Worm (Caenorhabditis elegans) whole organism, young adult: Measurements from ENCODE around the gene cht-6.
A peak's percentile ranks its signal among the peaks of the same experiment; 100 is the strongest.

Source experiments
- B0019.2 ChIP-seq: fragments of 200-800 bp; sonication (Bioruptor generic); conservative IDR thresholded peaks from 2 replicates; pipeline ENCODE4 v1.3.6; 2022; ENCODE audit warnings: missing genetic modification reagents, missing genetic modification characterization, missing compliant biosample characterization
- B0035.1 ChIP-seq: sonication (generic microtip); optimal IDR thresholded peaks from 2 replicates; lab custom pipeline; 2016; ENCODE audit warnings: missing genetic modification characterization, mild to moderate bottlenecking, missing compliant biosample characterization, missing genotype, missing genetic modification reagents
- B0336.3 ChIP-seq: fragments of 200-800 bp; sonication (Bioruptor generic); IDR thresholded peaks from 2 replicates; pipeline ENCODE4 v1.3.6; 2022; ENCODE audit warnings: missing genetic modification characterization, missing compliant biosample characterization
- C06A6.2 ChIP-seq: fragments of 200-800 bp; sonication (Bioruptor generic); conservative IDR thresholded peaks from 2 replicates; pipeline ENCODE4 v1.3.6; 2022; ENCODE audit warnings: missing genetic modification characterization, missing compliant biosample characterization
- D2030.7 ChIP-seq: fragments of 200-800 bp; sonication (Bioruptor generic); IDR thresholded peaks from 2 replicates; pipeline ENCODE4 v1.3.6; 2022; ENCODE audit warnings: missing genetic modification reagents, missing genetic modification characterization, missing compliant biosample characterization
- F10E7.11 ChIP-seq: sonication (generic microtip); optimal IDR thresholded peaks from 2 replicates; lab custom pipeline; 2017; ENCODE audit warnings: mild to moderate bottlenecking, missing genetic modification characterization, moderate library complexity, missing compliant biosample characterization
- F33H1.4 ChIP-seq: fragments of 200-800 bp; sonication (Bioruptor generic); IDR thresholded peaks from 2 replicates; pipeline ENCODE4 v1.3.6; 2022; ENCODE audit warnings: missing genetic modification reagents, missing genetic modification characterization, missing compliant biosample characterization
- F52B5.7 ChIP-seq: sonication (generic microtip); optimal IDR thresholded peaks from 2 replicates; lab custom pipeline; 2016; ENCODE audit warnings: mild to moderate bottlenecking, missing genetic modification characterization, missing compliant biosample characterization
- F57A8.1 ChIP-seq: fragments of 200-800 bp; sonication (Bioruptor generic); optimal IDR thresholded peaks from 2 replicates; lab custom pipeline; 2018; ENCODE audit warnings: mild to moderate bottlenecking, missing genetic modification characterization, moderate library complexity, missing compliant biosample characterization
- K11D2.4 ChIP-seq: fragments of 200-800 bp; sonication (Bioruptor generic); IDR thresholded peaks from 2 replicates; pipeline ENCODE4 v1.3.6; 2022; ENCODE audit warnings: missing genetic modification reagents, missing genetic modification characterization, missing compliant biosample characterization
- Y53G8AR.9 ChIP-seq: fragments of 200-800 bp; sonication (Bioruptor generic); conservative IDR thresholded peaks from 2 replicates; pipeline ENCODE4 v1.3.6; 2022; ENCODE audit warnings: missing genetic modification reagents, missing genetic modification characterization, missing compliant biosample characterization
- Y67H2A.10 ChIP-seq: fragments of 200-800 bp; sonication (Bioruptor generic); conservative IDR thresholded peaks from 2 replicates; pipeline ENCODE4 v1.3.6; 2022; ENCODE audit warnings: missing genetic modification reagents, missing genetic modification characterization, missing compliant biosample characterization
- Y79H2A.3 ChIP-seq: fragments of 200-800 bp; sonication (Bioruptor generic); conservative IDR thresholded peaks from 2 replicates; pipeline ENCODE4 v1.3.6; 2022; ENCODE audit warnings: missing genetic modification reagents, missing genetic modification characterization, missing compliant biosample characterization
- ZK185.1 ChIP-seq: sonication (generic microtip); optimal IDR thresholded peaks from 2 replicates; lab custom pipeline; 2016; ENCODE audit warnings: mild to moderate bottlenecking, missing genetic modification characterization, missing compliant biosample characterization; ENCODE audit not compliant: poor library complexity, severe bottlenecking
- aptf-2 ChIP-seq: fragments of 200-800 bp; sonication (Bioruptor generic); conservative IDR thresholded peaks from 2 replicates; pipeline ENCODE4 v1.3.6; 2022; ENCODE audit warnings: missing genetic modification reagents, missing genetic modification characterization, missing compliant biosample characterization
- bed-2 ChIP-seq: fragments of 200-800 bp; sonication (Bioruptor generic); IDR thresholded peaks from 2 replicates; pipeline ENCODE4 v1.3.6; 2022; ENCODE audit warnings: missing genetic modification reagents, missing genetic modification characterization, missing compliant biosample characterization
- ceh-27 ChIP-seq: fragments of 200-800 bp; sonication (Bioruptor generic); optimal IDR thresholded peaks from 2 replicates; lab custom pipeline; 2018; ENCODE audit warnings: mild to moderate bottlenecking, missing genetic modification characterization, moderate library complexity, missing compliant biosample characterization
- dpff-1 ChIP-seq: sonication (generic microtip); optimal IDR thresholded peaks from 2 replicates; lab custom pipeline; 2017; ENCODE audit warnings: mild to moderate bottlenecking, missing genetic modification characterization, missing compliant biosample characterization
- ekl-4 ChIP-seq: fragments of 200-800 bp; sonication (Bioruptor generic); IDR thresholded peaks from 2 replicates; pipeline ENCODE4 v1.3.6; 2022; ENCODE audit warnings: missing genetic modification reagents, missing genetic modification characterization, missing compliant biosample characterization
- him-1 ChIP-seq: sonication (generic microtip); optimal IDR thresholded peaks from 2 replicates; lab custom pipeline; 2016; ENCODE audit warnings: missing genotype, missing genetic modification reagents, missing genetic modification characterization, missing compliant biosample characterization
- hlh-26 ChIP-seq: fragments of 200-800 bp; sonication (Bioruptor generic); conservative IDR thresholded peaks from 2 replicates; pipeline ENCODE4 v1.3.6; 2022; ENCODE audit warnings: missing genetic modification reagents, missing genetic modification characterization, missing compliant biosample characterization
- lag-1 ChIP-seq: fragments of 200-800 bp; sonication (Bioruptor generic); IDR thresholded peaks from 2 replicates; pipeline ENCODE4 v1.3.6; 2022; ENCODE audit warnings: missing genetic modification reagents, missing genetic modification characterization, missing compliant biosample characterization
- let-526 ChIP-seq: fragments of 200-800 bp; sonication (Bioruptor generic); IDR thresholded peaks from 2 replicates; pipeline ENCODE4 v1.3.6; 2022; ENCODE audit warnings: missing genetic modification reagents, missing genetic modification characterization, missing compliant biosample characterization
- let-607 ChIP-seq, 2 experiments: fragments of 200-800 bp in 1 of 2; sonication (Bioruptor generic) in 1 of 2; sonication (generic microtip) in 1 of 2; optimal IDR thresholded peaks; 2 replicates each; lab custom pipeline; 2016 to 2018; ENCODE audit warnings: mild to moderate bottlenecking in 2 of 2, missing compliant biosample characterization in 2 of 2, missing genetic modification characterization in 2 of 2, moderate library complexity in 2 of 2, missing genotype in 1 of 2
- lin-54 ChIP-seq: fragments of 200-800 bp; sonication (Bioruptor generic); optimal IDR thresholded peaks from 2 replicates; lab custom pipeline; 2018; ENCODE audit warnings: mild to moderate bottlenecking, missing genetic modification characterization, missing compliant biosample characterization
- lsl-1 ChIP-seq: fragments of 200-800 bp; sonication (Bioruptor generic); optimal IDR thresholded peaks from 2 replicates; lab custom pipeline; 2018; ENCODE audit warnings: mild to moderate bottlenecking, missing genetic modification characterization, moderate library complexity, missing compliant biosample characterization
- madf-6 ChIP-seq: fragments of 200-800 bp; sonication (Bioruptor generic); IDR thresholded peaks from 2 replicates; pipeline ENCODE4 v1.3.6; 2022; ENCODE audit warnings: missing genetic modification reagents, missing genetic modification characterization, missing compliant biosample characterization
- mes-4 ChIP-seq: sonication (generic microtip); optimal IDR thresholded peaks from 2 replicates; lab custom pipeline; 2016; ENCODE audit warnings: missing genotype, missing genetic modification characterization, missing compliant biosample characterization
- pha-4 ChIP-seq: fragments of 150-350 bp; sonication (generic microtip); optimal IDR thresholded peaks from 2 replicates; lab custom pipeline; 2014; ENCODE audit warnings: missing biosample characterization, missing genetic modification reagents, missing genetic modification characterization
- rec-8 ChIP-seq, 2 experiments: sonication (generic microtip); optimal IDR thresholded peaks; 2 replicates each; lab custom pipeline; 2016; ENCODE audit warnings: mild to moderate bottlenecking in 2 of 2, missing genetic modification characterization in 2 of 2, missing genetic modification reagents in 2 of 2, missing genotype in 2 of 2, missing biosample characterization in 1 of 2, missing compliant biosample characterization in 1 of 2, moderate library complexity in 1 of 2
- repo-1 ChIP-seq: sonication (generic microtip); optimal IDR thresholded peaks from 2 replicates; lab custom pipeline; 2017; ENCODE audit warnings: mild to moderate bottlenecking, missing genetic modification characterization, missing compliant biosample characterization
- sea-2 ChIP-seq: fragments of 200-800 bp; sonication (Bioruptor generic); IDR thresholded peaks from 2 replicates; pipeline ENCODE4 v1.3.6; 2022; ENCODE audit warnings: missing genetic modification characterization, missing compliant biosample characterization
- snpc-1.1 ChIP-seq: sonication (generic microtip); optimal IDR thresholded peaks from 2 replicates; lab custom pipeline; 2017; ENCODE audit warnings: missing genetic modification characterization, mild to moderate bottlenecking, missing compliant biosample characterization, antibody characterized with exemption, moderate library complexity, missing genotype, missing genetic modification reagents; ENCODE audit not compliant: insufficient read depth
- snpc-4 ChIP-seq, 5 experiments: fragments of 150-350 bp in 1 of 5; sonication (generic microtip) in 4 of 5; optimal IDR thresholded peaks; 2 replicates each; lab custom pipeline; 2014 to 2018; ENCODE audit warnings: missing genetic modification characterization in 5 of 5, missing biosample characterization in 3 of 5, antibody characterized with exemption in 2 of 5, mild to moderate bottlenecking in 2 of 5, missing compliant biosample characterization in 2 of 5, missing genotype in 2 of 5, moderate library complexity in 2 of 5, missing genetic modification reagents in 1 of 5
- sptf-2 ChIP-seq: fragments of 200-800 bp; sonication (Bioruptor generic); optimal IDR thresholded peaks from 2 replicates; lab custom pipeline; 2018; ENCODE audit warnings: mild to moderate bottlenecking, missing genetic modification characterization, missing compliant biosample characterization
- tbx-9 ChIP-seq: sonication (generic microtip); optimal IDR thresholded peaks from 2 replicates; lab custom pipeline; 2016; ENCODE audit warnings: borderline replicate concordance, missing genetic modification characterization, inconsistent platforms, missing compliant biosample characterization
- zim-3 ChIP-seq: sonication (generic microtip); optimal IDR thresholded peaks from 2 replicates; lab custom pipeline; 2017; ENCODE audit warnings: mild to moderate bottlenecking, missing genetic modification characterization, moderate library complexity, missing compliant biosample characterization
- ztf-22 ChIP-seq: fragments of 200-800 bp; sonication (Bioruptor generic); optimal IDR thresholded peaks from 2 replicates; lab custom pipeline; 2018; ENCODE audit warnings: mild to moderate bottlenecking, missing genetic modification characterization, moderate library complexity, missing compliant biosample characterization
- ztf-28 ChIP-seq: fragments of 200-800 bp; sonication (Bioruptor generic); IDR thresholded peaks from 2 replicates; pipeline ENCODE4 v1.3.6; 2022; ENCODE audit warnings: missing genetic modification reagents, missing genetic modification characterization, missing compliant biosample characterization

cht-6 gene

DNA sequence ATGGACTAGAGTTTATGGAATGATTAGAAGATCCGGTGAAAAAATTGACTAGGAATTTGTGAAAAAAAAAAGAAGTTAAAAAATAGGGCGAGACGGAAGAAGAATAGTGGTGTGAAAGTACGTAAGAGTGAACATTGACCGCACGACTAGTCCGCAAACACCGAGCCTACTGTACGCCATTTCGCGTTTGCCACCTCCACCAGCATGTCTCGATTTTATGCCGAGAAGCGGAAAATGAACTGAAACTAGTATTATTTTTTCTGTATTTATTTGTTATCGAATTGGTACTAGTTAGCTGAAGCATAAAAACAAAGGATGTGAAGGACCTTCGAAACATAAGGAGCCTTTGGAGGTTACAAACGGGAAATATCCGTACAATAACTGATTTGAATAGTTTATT is 12.6 kb downstream of the cht-6 start (continued):
- TF ChIP-seq snpc-1.1 (tag; lab: Kevin White, UChicago) = no peak
- TF ChIP-seq madf-6 (GFP tag; lab: Robert Waterston, UW) = peak; percentile 52; the same call in 1 of the 2 replicates
- no peak for TF ChIP-seq F52B5.7
- TF ChIP-seq zim-3 (tag; lab: Kevin White, UChicago) = no peak
- TF ChIP-seq mes-4 = no peak
- peak; percentile 37; the same call in 1 of the 2 replicates for TF ChIP-seq K11D2.4 (GFP tag; lab: Robert Waterston, UW)
- peak; percentile 25 for TF ChIP-seq lin-54
- peak; percentile 19 for TF ChIP-seq ZK185.1 (tag; lab: Kevin White, UChicago)
- no peak for TF ChIP-seq Y79H2A.3 (GFP tag; lab: Robert Waterston, UW)
- no peak for TF ChIP-seq ztf-22 (GFP tag; lab: Kevin White, UChicago)
- no peak for TF ChIP-seq lag-1 (GFP tag; lab: Robert Waterston, UW)
- no peak for TF ChIP-seq sea-2 (GFP tag; lab: Robert Waterston, UW)
- no peak for TF ChIP-seq rec-8 (tag; optimal IDR thresholded peaks at IDR 0.05; lab: Kevin White, UChicago)
- no peak for TF ChIP-seq ceh-27 (GFP tag; lab: Kevin White, UChicago)
- TF ChIP-seq D2030.7 (GFP tag; lab: Robert Waterston, UW) = peak; percentile 13; the same call in 1 of the 2 replicates
- TF ChIP-seq F57A8.1 (GFP tag; lab: Kevin White, UChicago) = no peak
- TF ChIP-seq hlh-26 = no peak
- no peak for TF ChIP-seq ztf-28
- TF ChIP-seq snpc-4 (GFP tag; optimal IDR thresholded peaks at IDR 0.05; lab: Kevin White, UChicago) = no peak
- peak in 1 of 4 experiments; percentile 5 for TF ChIP-seq snpc-4 (tag; optimal IDR thresholded peaks at IDR 0.05; lab: Kevin White, UChicago)
- no peak for TF ChIP-seq Y67H2A.10 (GFP tag; lab: Robert Waterston, UW)
- TF ChIP-seq let-607 (tag; optimal IDR thresholded peaks at IDR 0.05; lab: Kevin White, UChicago) = no peak
- TF ChIP-seq him-1 (tag; lab: Kevin White, UChicago) = no peak
- TF ChIP-seq dpff-1 (tag; lab: Kevin White, UChicago) = no peak
- TF ChIP-seq repo-1 = no peak
- TF ChIP-seq bed-2 (GFP tag; lab: Robert Waterston, UW) = no peak
- TF ChIP-seq C06A6.2 (GFP tag; lab: Robert Waterston, UW) = no peak
- TF ChIP-seq aptf-2 = no peak
- no peak for TF ChIP-seq pha-4 (tag; lab: Kevin White, UChicago)
- no peak for TF ChIP-seq B0035.1
- 0 out of 2 replicates have a peak, but pooled peaks have one; percentile 27 for TF ChIP-seq Y53G8AR.9
- no peak for TF ChIP-seq sptf-2
- no peak for TF ChIP-seq let-526 (GFP tag; lab: Robert Waterston, UW)
- peak; percentile 37; the same call in 1 of the 2 replicates for TF ChIP-seq F33H1.4 (GFP tag; lab: Robert Waterston, UW)
- no peak for TF ChIP-seq B0336.3 (GFP tag; lab: Robert Waterston, UW)
- TF ChIP-seq lsl-1 (GFP tag; lab: Kevin White, UChicago) = peak; percentile 53
- peak; percentile 24; the same call in 1 of the 2 replicates for TF ChIP-seq ekl-4 (GFP tag; lab: Robert Waterston, UW)
- no peak for TF ChIP-seq B0019.2 (GFP tag; lab: Robert Waterston, UW)
- TF ChIP-seq tbx-9 = no peak
- TF ChIP-seq F10E7.11 = no peak
